Worm (Caenorhabditis elegans): ENCODE results near the gene irld-15.

irld-15 gene

DNA sequence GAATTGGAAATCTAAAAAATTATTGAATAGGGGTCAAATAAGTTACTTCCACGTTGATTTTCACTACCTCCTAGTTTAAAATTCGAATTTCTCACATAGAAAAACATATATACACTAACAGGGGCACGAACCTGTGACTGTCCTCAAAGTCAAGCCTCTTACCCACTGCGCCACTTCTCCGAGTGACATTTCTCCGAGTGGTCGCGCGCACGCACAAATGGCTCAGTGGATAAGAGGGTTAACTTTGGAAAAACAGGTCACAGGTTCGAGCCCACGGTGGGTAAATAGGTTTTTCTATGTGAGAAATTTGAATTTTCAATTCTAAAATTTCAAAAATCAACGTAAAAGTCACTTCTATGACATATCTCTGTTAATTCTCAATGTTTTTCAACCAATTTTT is 26.4 kb downstream of the irld-15 start (continued):
- no peak for TF ChIP-seq ceh-88 (GFP tag; IDR thresholded peaks at IDR 0.05)
- peak in 1 of 2 experiments; percentile 48 for TF ChIP-seq lin-35 (GFP tag; optimal IDR thresholded peaks at IDR 0.05)
- no peak for TF ChIP-seq unc-130 (tag; optimal IDR thresholded peaks at IDR 0.05)
- no peak for TF ChIP-seq dpl-1 (GFP tag; optimal IDR thresholded peaks at IDR 0.05)
- TF ChIP-seq nhr-90 (tag; optimal IDR thresholded peaks at IDR 0.05; ENCODE audit: poor library complexity), result no peak
- no peak for TF ChIP-seq lsy-2 (tag; optimal IDR thresholded peaks at IDR 0.05)
- no peak for TF ChIP-seq alr-1 (tag; optimal IDR thresholded peaks at IDR 0.05; ENCODE audit: borderline replicate concordance)
- TF ChIP-seq snu-23 (GFP tag; optimal IDR thresholded peaks at IDR 0.05), result peak; percentile 19
- TF ChIP-seq nhr-76 (tag; optimal IDR thresholded peaks at IDR 0.05), result no peak
- TF ChIP-seq aha-1 (tag; optimal IDR thresholded peaks at IDR 0.05), result no peak
- TF ChIP-seq tbx-2 (tag; optimal IDR thresholded peaks at IDR 0.05), result no peak
- TF ChIP-seq ces-1 (GFP tag; optimal IDR thresholded peaks at IDR 0.05), result no peak
- TF ChIP-seq fkh-10 (GFP tag; optimal IDR thresholded peaks at IDR 0.05), result no peak
- no peak for TF ChIP-seq irx-1 (tag; optimal IDR thresholded peaks at IDR 0.05)
- TF ChIP-seq unc-86 (tag; optimal IDR thresholded peaks at IDR 0.05), result no peak
- TF ChIP-seq nhr-47 (tag; optimal IDR thresholded peaks at IDR 0.05), result no peak
- TF ChIP-seq efl-3 (GFP tag; optimal IDR thresholded peaks at IDR 0.05), result no peak
- no peak for TF ChIP-seq C04F5.9 (tag; optimal IDR thresholded peaks at IDR 0.05)
- no peak for TF ChIP-seq fkh-4 (tag; optimal IDR thresholded peaks at IDR 0.05; ENCODE audit: borderline replicate concordance)
- no peak for TF ChIP-seq pag-3 (tag; optimal IDR thresholded peaks at IDR 0.05; ENCODE audit: borderline replicate concordance, insufficient read depth)
- TF ChIP-seq mab-9 (GFP tag; IDR thresholded peaks at IDR 0.05), result no peak
- TF ChIP-seq ceh-63 (GFP tag; optimal IDR thresholded peaks at IDR 0.05), result no peak
- peak; percentile 19 for TF ChIP-seq fkh-8 (tag; optimal IDR thresholded peaks at IDR 0.05)
- TF ChIP-seq lin-14 (GFP tag; optimal IDR thresholded peaks at IDR 0.05), result peak; percentile 67
- no peak for TF ChIP-seq ceh-8 (GFP tag; optimal IDR thresholded peaks at IDR 0.05)
- TF ChIP-seq nhr-12 (tag; optimal IDR thresholded peaks at IDR 0.05), result no peak
- no peak for TF ChIP-seq ztf-4 (tag; optimal IDR thresholded peaks at IDR 0.05)
- TF ChIP-seq ztf-11 (tag; optimal IDR thresholded peaks at IDR 0.05), result no peak
- TF ChIP-seq blmp-1 (tag; optimal IDR thresholded peaks at IDR 0.05), result no peak
- TF ChIP-seq hpl-2 (GFP tag; optimal IDR thresholded peaks at IDR 0.05), result no peak
- no peak for TF ChIP-seq isw-1 (GFP tag; IDR thresholded peaks at IDR 0.05)
- no peak for TF ChIP-seq lin-15B (tag; optimal IDR thresholded peaks at IDR 0.05)
- peak; percentile 21 for TF ChIP-seq nhr-71 (tag; optimal IDR thresholded peaks at IDR 0.05)
- TF ChIP-seq aly-2 (tag; optimal IDR thresholded peaks at IDR 0.05), result no peak
- peak; percentile 42 for TF ChIP-seq nhr-85 (tag)
- TF ChIP-seq sptf-1 (tag; optimal IDR thresholded peaks at IDR 0.05), result no peak
- TF ChIP-seq swsn-7 (tag; optimal IDR thresholded peaks at IDR 0.05), result no peak
- TF ChIP-seq C34B4.2 (tag; optimal IDR thresholded peaks at IDR 0.05), result no peak
- no peak for TF ChIP-seq mdl-1 (tag; optimal IDR thresholded peaks at IDR 0.05)
- TF ChIP-seq fos-1 (tag; optimal IDR thresholded peaks at IDR 0.05), result no peak
- peak; percentile 50 for TF ChIP-seq nhr-77 (tag; optimal IDR thresholded peaks at IDR 0.05)

DNA sequence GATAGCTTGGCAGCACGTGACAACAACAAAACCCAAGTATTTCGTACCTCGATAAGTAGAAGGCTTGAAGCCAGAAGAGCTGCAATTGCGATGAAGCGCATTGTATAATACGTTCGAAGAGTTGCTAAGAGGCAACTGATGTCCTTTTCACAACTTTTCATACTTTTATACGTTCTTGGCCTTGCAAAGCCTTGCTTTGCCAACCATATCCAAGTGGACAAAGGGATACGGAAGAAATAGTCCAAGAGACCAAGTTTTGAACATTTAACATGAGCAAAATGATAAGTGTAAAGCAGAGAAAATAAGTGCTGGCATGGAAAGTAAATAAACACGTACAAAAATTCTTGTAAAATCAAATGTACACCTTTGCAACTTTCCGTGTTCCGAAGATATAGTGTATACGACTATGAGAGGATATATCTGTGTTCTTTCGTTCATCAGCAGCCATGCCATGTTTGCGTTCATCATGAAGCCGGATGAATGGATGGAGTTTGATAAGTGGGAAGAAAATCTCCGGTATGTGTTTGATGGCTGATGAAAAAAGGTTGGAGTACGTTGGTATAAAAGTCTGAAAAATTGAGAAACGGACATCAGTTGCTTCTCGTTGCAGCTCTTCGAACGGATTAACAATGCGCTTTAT is 29.3 kb downstream of the irld-15 start, which contains the start of the genes Y5H2A.4 and abu-4:
Gene Y5H2A.4 (minus strand): TSS at position 101 of the 640 bp plus-strand sequence.
Gene abu-4 (plus strand): TSS at position 590 of the 640 bp plus-strand sequence.
- TF ChIP-seq mep-1 (tag; optimal IDR thresholded peaks at IDR 0.05) (no peak), unc-130 (tag; optimal IDR thresholded peaks at IDR 0.05) (no peak), sptf-1 (tag; optimal IDR thresholded peaks at IDR 0.05) (no peak), zip-4 (GFP tag; optimal IDR thresholded peaks at IDR 0.05) (no peak), elt-2 (tag; optimal IDR thresholded peaks at IDR 0.05) (no peak), tbx-2 (tag; optimal IDR thresholded peaks at IDR 0.05) (no peak), vab-15 (tag; optimal IDR thresholded peaks at IDR 0.05) (no peak), egl-27 (tag; optimal IDR thresholded peaks at IDR 0.05) (no peak), tlp-1 (tag; optimal IDR thresholded peaks at IDR 0.05) (no peak), mdl-1 (tag; optimal IDR thresholded peaks at IDR 0.05) (no peak), hpl-2 (GFP tag; optimal IDR thresholded peaks at IDR 0.05) (no peak), fkh-4 (tag; optimal IDR thresholded peaks at IDR 0.05; ENCODE audit: borderline replicate concordance) (no peak), lir-3 (tag; optimal IDR thresholded peaks at IDR 0.05; ENCODE audit: poor library complexity) (no peak)

Data from whole organism, L1 larva.